Worm (Caenorhabditis elegans) whole organism, L4 larva: ENCODE data around the gene abf-6.

Experiments
- F37D6.2 ChIP-seq: sonication (generic microtip); optimal IDR thresholded peaks from 2 replicates; lab custom pipeline; 2016; ENCODE audit warnings: mild to moderate bottlenecking, missing genetic modification characterization, missing compliant biosample characterization
- Y105C5A.15 ChIP-seq: fragments of 200-800 bp; sonication (Bioruptor generic); IDR thresholded peaks from 2 replicates; pipeline ENCODE4 v1.3.6; 2022; ENCODE audit warnings: missing genetic modification characterization, missing compliant biosample characterization
- Y5F2A.4 ChIP-seq: fragments of 200-800 bp; sonication (Bioruptor generic); optimal IDR thresholded peaks from 2 replicates; lab custom pipeline; 2018; ENCODE audit warnings: mild to moderate bottlenecking, missing genetic modification characterization, missing compliant biosample characterization
- aha-1 ChIP-seq: fragments of 150-350 bp; peaks from one replicate; lab custom pipeline; 2014; ENCODE audit warnings: missing biosample characterization, missing genetic modification characterization
- daf-16 ChIP-seq, 3 experiments: sonication (generic microtip); optimal IDR thresholded peaks; 2 replicates each; lab custom pipeline; 2016 to 2017; ENCODE audit warnings: missing genetic modification characterization in 3 of 3, missing genetic modification reagents in 3 of 3, mild to moderate bottlenecking in 2 of 3, missing compliant biosample characterization in 2 of 3, missing biosample characterization in 1 of 3, moderate library complexity in 1 of 3
- dmd-6 ChIP-seq: fragments of 200-800 bp; sonication (Bioruptor generic); IDR thresholded peaks from 2 replicates; pipeline ENCODE4 v1.3.6; 2022; ENCODE audit warnings: missing genetic modification reagents, missing genetic modification characterization, missing compliant biosample characterization
- dpl-1 ChIP-seq: fragments of 150-350 bp; optimal IDR thresholded peaks from 2 replicates; lab custom pipeline; 2014; ENCODE audit warnings: missing biosample characterization, missing genetic modification reagents, missing genetic modification characterization
- duxl-1 ChIP-seq: sonication (generic microtip); optimal IDR thresholded peaks from 2 replicates; lab custom pipeline; 2016; ENCODE audit warnings: mild to moderate bottlenecking, missing genetic modification characterization, moderate library complexity, missing compliant biosample characterization; ENCODE audit not compliant: poor library complexity
- dve-1 ChIP-seq: sonication (generic microtip); optimal IDR thresholded peaks from 2 replicates; lab custom pipeline; 2017; ENCODE audit warnings: antibody characterized with exemption, mild to moderate bottlenecking, missing genetic modification characterization, missing compliant biosample characterization; ENCODE audit not compliant: insufficient read depth
- egl-27 ChIP-seq: sonication (generic microtip); optimal IDR thresholded peaks from 3 replicates; lab custom pipeline; 2017; ENCODE audit warnings: missing biosample characterization, missing genetic modification reagents, missing genetic modification characterization
- egl-43 ChIP-seq: fragments of 200-800 bp; sonication (Bioruptor generic); IDR thresholded peaks from 2 replicates; pipeline ENCODE4 v1.3.6; 2022; ENCODE audit warnings: missing genetic modification reagents, missing genetic modification characterization, missing compliant biosample characterization
- fkh-10 ChIP-seq: fragments of 150-350 bp; optimal IDR thresholded peaks from 2 replicates; lab custom pipeline; 2014; ENCODE audit warnings: missing biosample characterization, missing genetic modification reagents, missing genetic modification characterization
- fos-1 ChIP-seq: fragments of 150-350 bp; optimal IDR thresholded peaks from 2 replicates; lab custom pipeline; 2014; ENCODE audit warnings: missing biosample characterization, missing genetic modification characterization
- hlh-30 ChIP-seq: sonication (generic microtip); optimal IDR thresholded peaks from 2 replicates; lab custom pipeline; 2017; ENCODE audit warnings: antibody characterized with exemption, mild to moderate bottlenecking, missing genetic modification characterization, missing compliant biosample characterization; ENCODE audit not compliant: insufficient read depth
- lim-7 ChIP-seq: fragments of 200-800 bp; sonication (Bioruptor generic); IDR thresholded peaks from 2 replicates; pipeline ENCODE4 v1.3.6; 2022; ENCODE audit warnings: missing genetic modification characterization, missing compliant biosample characterization
- lin-1 ChIP-seq: fragments of 200-800 bp; sonication (Bioruptor generic); IDR thresholded peaks from 2 replicates; pipeline ENCODE4 v1.3.6; 2022; ENCODE audit warnings: missing genetic modification reagents, missing genetic modification characterization, missing compliant biosample characterization
- lin-13 ChIP-seq: fragments of 150-350 bp; optimal IDR thresholded peaks from 2 replicates; lab custom pipeline; 2014; ENCODE audit warnings: missing biosample characterization, missing genetic modification reagents, missing genetic modification characterization
- mdl-1 ChIP-seq, 2 experiments: fragments of 150-350 bp in 1 of 2; sonication (generic microtip) in 1 of 2; optimal IDR thresholded peaks; 2 replicates each; lab custom pipeline; 2014 to 2017; ENCODE audit warnings: missing biosample characterization in 2 of 2, missing genetic modification characterization in 2 of 2
- mxl-2 ChIP-seq: fragments of 200-800 bp; sonication (Bioruptor generic); conservative IDR thresholded peaks from 2 replicates; pipeline ENCODE4 v1.3.6; 2022; ENCODE audit warnings: missing genetic modification reagents, missing genetic modification characterization, missing compliant biosample characterization
- nhr-111 ChIP-seq: fragments of 200-800 bp; sonication (Bioruptor generic); optimal IDR thresholded peaks from 2 replicates; lab custom pipeline; 2018; ENCODE audit warnings: mild to moderate bottlenecking, missing genetic modification characterization, missing compliant biosample characterization
- nhr-28 ChIP-seq: fragments of 150-350 bp; optimal IDR thresholded peaks from 2 replicates; lab custom pipeline; 2014; ENCODE audit warnings: missing biosample characterization, missing genetic modification characterization
- nhr-77 ChIP-seq: fragments of 150-350 bp; optimal IDR thresholded peaks from 2 replicates; lab custom pipeline; 2014; ENCODE audit warnings: missing biosample characterization, missing genetic modification characterization
- php-3 ChIP-seq: fragments of 200-800 bp; sonication (Bioruptor generic); IDR thresholded peaks from 2 replicates; pipeline ENCODE4 v1.3.6; 2022; ENCODE audit warnings: missing genetic modification reagents, missing genetic modification characterization, missing compliant biosample characterization
- rbr-2 ChIP-seq: sonication (generic microtip); optimal IDR thresholded peaks from 2 replicates; lab custom pipeline; 2016; ENCODE audit warnings: missing genotype, missing genetic modification characterization, missing compliant biosample characterization
- saeg-2 ChIP-seq: fragments of 200-800 bp; sonication (Bioruptor generic); IDR thresholded peaks from 2 replicates; pipeline ENCODE4 v1.3.6; 2022; ENCODE audit warnings: missing genetic modification reagents, missing genetic modification characterization, missing compliant biosample characterization
- skn-1 ChIP-seq: fragments of 150-350 bp; optimal IDR thresholded peaks from 2 replicates; lab custom pipeline; 2014; ENCODE audit warnings: missing biosample characterization, missing genetic modification characterization
- unc-62 ChIP-seq, 3 experiments: fragments of 150-350 bp in 1 of 3; sonication (generic microtip); optimal IDR thresholded peaks in 2 of 3; peaks in 1 of 3; 1 replicate in 1 of 3; 2 replicates in 2 of 3; lab custom pipeline; 2014 to 2017; ENCODE audit warnings: missing biosample characterization in 3 of 3, missing genetic modification characterization in 3 of 3, missing genetic modification reagents in 3 of 3, missing genotype in 1 of 3

The abf-6 gene

ce11 chrX:12793796-12794195 lies at the start of gene abf-6:
TSS of gene abf-6 (plus strand) at chrX:12794118.
- TF ChIP-seq Y105C5A.15 (GFP tag; lab: Robert Waterston, UW) (no peak), dpl-1 (GFP tag; lab: Kevin White, UChicago) (no peak), lin-1 (no peak), fkh-10 (GFP tag; lab: Kevin White, UChicago) (no peak), Y5F2A.4 (GFP tag; lab: Kevin White, UChicago) (no peak)

ce11 chrX:12749530-12750240 lies 44.2 kb upstream of the abf-6 start, which contains the start of gene pgp-14:
TSS of gene pgp-14 (minus strand) at chrX:12749580.
- TF ChIP-seq egl-43 (GFP tag; lab: Robert Waterston, UW) (0 out of 2 replicates have a peak, but pooled peaks have one; percentile 27), lim-7 (GFP tag; lab: Robert Waterston, UW) (no peak)

ce11 chrX:12750805-12751204 lies 43.1 kb upstream of the abf-6 start:
- TF ChIP-seq nhr-111 (GFP tag; lab: Kevin White, UChicago) (no peak), egl-27 (tag; lab: Kevin White, UChicago) (no peak), F37D6.2 (tag; lab: Kevin White, UChicago) (no peak), nhr-28 (tag; lab: Kevin White, UChicago) (peak; percentile 27), fos-1 (tag; lab: Kevin White, UChicago) (no peak), lin-13 (no peak), mxl-2 (GFP tag; lab: Robert Waterston, UW) (no peak), duxl-1 (tag; lab: Kevin White, UChicago) (no peak)

ce11 chrX:12754043-12754442 lies 39.9 kb upstream of the abf-6 start:
- peak in 1 of 2 experiments; percentile 78 for TF ChIP-seq unc-62 (GFP tag; optimal IDR thresholded peaks at IDR 0.05 in 1 of 2; lab: Kevin White, UChicago)
- TF ChIP-seq unc-62 (tag; optimal IDR thresholded peaks at IDR 0.05; lab: Kevin White, UChicago): no peak
- TF ChIP-seq skn-1 (tag; lab: Kevin White, UChicago): no peak

- no peak for TF ChIP-seq daf-16 (GFP tag; optimal IDR thresholded peaks at IDR 0.05; lab: Kevin White, UChicago)
- TF ChIP-seq daf-16 (tag; optimal IDR thresholded peaks at IDR 0.05; lab: Kevin White, UChicago): no peak
- no peak for TF ChIP-seq aha-1
- no peak for TF ChIP-seq mdl-1 (tag; optimal IDR thresholded peaks at IDR 0.05; lab: Kevin White, UChicago)
- TF ChIP-seq unc-62 (GFP tag; optimal IDR thresholded peaks at IDR 0.05 in 1 of 2; lab: Kevin White, UChicago): peak in 1 of 2 experiments; percentile 91
- TF ChIP-seq unc-62 (tag; optimal IDR thresholded peaks at IDR 0.05; lab: Kevin White, UChicago): no peak
- no peak for TF ChIP-seq nhr-77 (tag; lab: Kevin White, UChicago)
Observed at ce11 chrX:12755021-12755420, 38.9 kb upstream of the abf-6 start.

- TF ChIP-seq rbr-2 (tag; lab: Kevin White, UChicago) (no peak), dmd-6 (GFP tag; lab: Robert Waterston, UW) (peak; percentile 32), hlh-30 (tag; lab: Kevin White, UChicago) (peak; percentile 62), nhr-28 (tag; lab: Kevin White, UChicago) (peak; percentile 28), saeg-2 (GFP tag; lab: Robert Waterston, UW) (no peak), php-3 (GFP tag; lab: Robert Waterston, UW) (peak; percentile 41; the same call in 1 of the 2 replicates), dve-1 (tag; lab: Kevin White, UChicago) (peak; percentile 54), daf-16 (GFP tag; optimal IDR thresholded peaks at IDR 0.05; lab: Kevin White, UChicago) (no peak), daf-16 (tag; optimal IDR thresholded peaks at IDR 0.05; lab: Kevin White, UChicago) (peak; percentile 63)
Observed at ce11 chrX:12759010-12759409, 34.9 kb upstream of the abf-6 start.
